Worm (Caenorhabditis elegans) whole organism, young adult: ENCODE measurements around the gene Y38E10A.24.
A peak's percentile ranks its signal among the peaks of the same experiment; 100 is the strongest.

ENCODE experiments used
- C06A6.2 ChIP-seq: fragments of 200-800 bp; sonication (Bioruptor generic); conservative IDR thresholded peaks from 2 replicates; pipeline ENCODE4 v1.3.6; 2022; ENCODE audit warnings: missing genetic modification characterization, missing compliant biosample characterization
- C17E4.6 ChIP-seq: fragments of 200-800 bp; sonication (Bioruptor generic); IDR thresholded peaks from 2 replicates; pipeline ENCODE4 v1.3.6; 2022; ENCODE audit warnings: missing genetic modification reagents, missing genetic modification characterization, missing compliant biosample characterization
- D2030.7 ChIP-seq: fragments of 200-800 bp; sonication (Bioruptor generic); IDR thresholded peaks from 2 replicates; pipeline ENCODE4 v1.3.6; 2022; ENCODE audit warnings: missing genetic modification reagents, missing genetic modification characterization, missing compliant biosample characterization
- F22D6.2 ChIP-seq: sonication (generic microtip); optimal IDR thresholded peaks from 2 replicates; lab custom pipeline; 2016; ENCODE audit warnings: mild to moderate bottlenecking, missing genetic modification characterization, missing compliant biosample characterization
- F33H1.4 ChIP-seq: fragments of 200-800 bp; sonication (Bioruptor generic); IDR thresholded peaks from 2 replicates; pipeline ENCODE4 v1.3.6; 2022; ENCODE audit warnings: missing genetic modification reagents, missing genetic modification characterization, missing compliant biosample characterization
- F39B2.1 ChIP-seq: fragments of 200-800 bp; sonication (Bioruptor generic); IDR thresholded peaks from 2 replicates; pipeline ENCODE4 v1.3.6; 2022; ENCODE audit warnings: missing genetic modification reagents, missing genetic modification characterization, missing compliant biosample characterization
- F57A8.1 ChIP-seq: fragments of 200-800 bp; sonication (Bioruptor generic); optimal IDR thresholded peaks from 2 replicates; lab custom pipeline; 2018; ENCODE audit warnings: mild to moderate bottlenecking, missing genetic modification characterization, moderate library complexity, missing compliant biosample characterization
- F57C9.4 ChIP-seq: sonication (generic microtip); optimal IDR thresholded peaks from 2 replicates; lab custom pipeline; 2017; ENCODE audit warnings: mild to moderate bottlenecking, missing genetic modification characterization, missing compliant biosample characterization
- K11D2.4 ChIP-seq: fragments of 200-800 bp; sonication (Bioruptor generic); IDR thresholded peaks from 2 replicates; pipeline ENCODE4 v1.3.6; 2022; ENCODE audit warnings: missing genetic modification reagents, missing genetic modification characterization, missing compliant biosample characterization
- K12H6.12 ChIP-seq: fragments of 200-800 bp; sonication (Bioruptor generic); optimal IDR thresholded peaks from 2 replicates; lab custom pipeline; 2018; ENCODE audit warnings: mild to moderate bottlenecking, missing genetic modification characterization, missing compliant biosample characterization
- T07F8.4 ChIP-seq: sonication (generic microtip); optimal IDR thresholded peaks from 2 replicates; lab custom pipeline; 2016; ENCODE audit warnings: mild to moderate bottlenecking, missing genetic modification characterization, moderate library complexity, missing compliant biosample characterization
- T26A5.8 ChIP-seq: sonication (generic microtip); optimal IDR thresholded peaks from 2 replicates; lab custom pipeline; 2016; ENCODE audit warnings: missing genetic modification characterization, missing compliant biosample characterization
- Y79H2A.3 ChIP-seq: fragments of 200-800 bp; sonication (Bioruptor generic); conservative IDR thresholded peaks from 2 replicates; pipeline ENCODE4 v1.3.6; 2022; ENCODE audit warnings: missing genetic modification reagents, missing genetic modification characterization, missing compliant biosample characterization
- athp-1 ChIP-seq: sonication (generic microtip); optimal IDR thresholded peaks from 2 replicates; lab custom pipeline; 2017; ENCODE audit warnings: mild to moderate bottlenecking, missing genetic modification characterization, missing compliant biosample characterization
- ccch-3 ChIP-seq: fragments of 200-800 bp; sonication (Bioruptor generic); optimal IDR thresholded peaks from 2 replicates; lab custom pipeline; 2018; ENCODE audit warnings: mild to moderate bottlenecking, missing genetic modification characterization, missing compliant biosample characterization
- cebp-1 ChIP-seq, 2 experiments: fragments of 200-800 bp in 1 of 2; sonication (Bioruptor generic) in 1 of 2; sonication (generic microtip) in 1 of 2; IDR thresholded peaks in 1 of 2; optimal IDR thresholded peaks in 1 of 2; 2 replicates each; pipeline versions ENCODE4 v1.3.6 to Lab custom; 2017 to 2022; ENCODE audit warnings: missing compliant biosample characterization in 2 of 2, missing genetic modification characterization in 2 of 2, mild to moderate bottlenecking in 1 of 2, missing genetic modification reagents in 1 of 2, moderate library complexity in 1 of 2
- ceh-40 ChIP-seq: fragments of 200-800 bp; sonication (Bioruptor generic); IDR thresholded peaks from 2 replicates; pipeline ENCODE4 v1.3.6; 2022; ENCODE audit warnings: missing genetic modification characterization, missing compliant biosample characterization
- ceh-58 ChIP-seq: fragments of 200-800 bp; sonication (Bioruptor generic); IDR thresholded peaks from 2 replicates; pipeline ENCODE4 v1.3.6; 2022; ENCODE audit warnings: missing genetic modification characterization, missing compliant biosample characterization
- dox-1 ChIP-seq: fragments of 200-800 bp; sonication (Bioruptor generic); IDR thresholded peaks from 2 replicates; pipeline ENCODE4 v1.3.6; 2022; ENCODE audit warnings: missing genetic modification reagents, missing genetic modification characterization, missing compliant biosample characterization
- egl-18 ChIP-seq: fragments of 200-800 bp; sonication (Bioruptor generic); IDR thresholded peaks from 2 replicates; pipeline ENCODE4 v1.3.6; 2022; ENCODE audit warnings: missing genetic modification reagents, missing genetic modification characterization, missing compliant biosample characterization
- fkh-3 ChIP-seq: sonication (generic microtip); optimal IDR thresholded peaks from 2 replicates; lab custom pipeline; 2016; ENCODE audit warnings: mild to moderate bottlenecking, missing genetic modification characterization, missing compliant biosample characterization
- gei-17 ChIP-seq: fragments of 200-800 bp; sonication (Bioruptor generic); optimal IDR thresholded peaks from 2 replicates; lab custom pipeline; 2018; ENCODE audit warnings: mild to moderate bottlenecking, missing genetic modification characterization, missing compliant biosample characterization
- hmg-1.2 ChIP-seq: fragments of 200-800 bp; sonication (Bioruptor generic); IDR thresholded peaks from 2 replicates; pipeline ENCODE4 v1.3.6; 2022; ENCODE audit warnings: missing genetic modification reagents, missing genetic modification characterization, missing compliant biosample characterization
- madf-3 ChIP-seq: fragments of 200-800 bp; sonication (Bioruptor generic); IDR thresholded peaks from 2 replicates; pipeline ENCODE4 v1.3.6; 2022; ENCODE audit warnings: missing genetic modification reagents, missing genetic modification characterization, missing compliant biosample characterization
- madf-8 ChIP-seq: fragments of 200-800 bp; sonication (Bioruptor generic); conservative IDR thresholded peaks from 2 replicates; pipeline ENCODE4 v1.3.6; 2022; ENCODE audit warnings: missing genetic modification reagents, missing genetic modification characterization, missing compliant biosample characterization
- mel-28 ChIP-seq: sonication (generic microtip); optimal IDR thresholded peaks from 2 replicates; lab custom pipeline; 2016; ENCODE audit warnings: borderline replicate concordance, mild to moderate bottlenecking, missing genetic modification characterization, missing compliant biosample characterization
- mxl-1 ChIP-seq: sonication (generic microtip); optimal IDR thresholded peaks from 2 replicates; lab custom pipeline; 2016; ENCODE audit warnings: missing genetic modification characterization, missing compliant biosample characterization
- nhr-179 ChIP-seq: sonication (generic microtip); optimal IDR thresholded peaks from 2 replicates; lab custom pipeline; 2016; ENCODE audit warnings: mild to moderate bottlenecking, missing genetic modification characterization, missing compliant biosample characterization
- pbrm-1 ChIP-seq: fragments of 200-800 bp; sonication (Bioruptor generic); IDR thresholded peaks from 2 replicates; pipeline ENCODE4 v1.3.6; 2022; ENCODE audit warnings: missing genetic modification reagents, missing genetic modification characterization, missing compliant biosample characterization
- repo-1 ChIP-seq: sonication (generic microtip); optimal IDR thresholded peaks from 2 replicates; lab custom pipeline; 2017; ENCODE audit warnings: mild to moderate bottlenecking, missing genetic modification characterization, missing compliant biosample characterization
- tlf-1 ChIP-seq: fragments of 200-800 bp; sonication (Bioruptor generic); optimal IDR thresholded peaks from 2 replicates; lab custom pipeline; 2018; ENCODE audit warnings: mild to moderate bottlenecking, missing genetic modification characterization, missing compliant biosample characterization
- unc-62 ChIP-seq: fragments of 150-350 bp; optimal IDR thresholded peaks from 2 replicates; lab custom pipeline; 2014; ENCODE audit warnings: missing biosample characterization, missing genetic modification reagents, missing genetic modification characterization
- xnd-1 ChIP-seq: sonication (generic microtip); optimal IDR thresholded peaks from 2 replicates; lab custom pipeline; 2016; ENCODE audit warnings: missing genotype, missing genetic modification reagents, missing genetic modification characterization, missing compliant biosample characterization
- zfh-2 ChIP-seq: fragments of 200-800 bp; sonication (Bioruptor generic); conservative IDR thresholded peaks from 2 replicates; pipeline ENCODE4 v1.3.6; 2022; ENCODE audit warnings: missing genetic modification reagents, missing genetic modification characterization, missing compliant biosample characterization
- ztf-18 ChIP-seq: sonication (generic microtip); optimal IDR thresholded peaks from 2 replicates; lab custom pipeline; 2016; ENCODE audit warnings: missing genotype, mild to moderate bottlenecking, missing genetic modification characterization, missing compliant biosample characterization
- ztf-25 ChIP-seq: fragments of 200-800 bp; sonication (Bioruptor generic); IDR thresholded peaks from 2 replicates; pipeline ENCODE4 v1.3.6; 2022; ENCODE audit warnings: missing genetic modification reagents, missing genetic modification characterization, missing compliant biosample characterization
- ztf-28 ChIP-seq: fragments of 200-800 bp; sonication (Bioruptor generic); IDR thresholded peaks from 2 replicates; pipeline ENCODE4 v1.3.6; 2022; ENCODE audit warnings: missing genetic modification reagents, missing genetic modification characterization, missing compliant biosample characterization
- ztf-3 ChIP-seq: fragments of 200-800 bp; sonication (Bioruptor generic); optimal IDR thresholded peaks from 2 replicates; lab custom pipeline; 2018; ENCODE audit warnings: mild to moderate bottlenecking, missing genetic modification characterization, missing compliant biosample characterization

The Y38E10A.24 gene

DNA sequence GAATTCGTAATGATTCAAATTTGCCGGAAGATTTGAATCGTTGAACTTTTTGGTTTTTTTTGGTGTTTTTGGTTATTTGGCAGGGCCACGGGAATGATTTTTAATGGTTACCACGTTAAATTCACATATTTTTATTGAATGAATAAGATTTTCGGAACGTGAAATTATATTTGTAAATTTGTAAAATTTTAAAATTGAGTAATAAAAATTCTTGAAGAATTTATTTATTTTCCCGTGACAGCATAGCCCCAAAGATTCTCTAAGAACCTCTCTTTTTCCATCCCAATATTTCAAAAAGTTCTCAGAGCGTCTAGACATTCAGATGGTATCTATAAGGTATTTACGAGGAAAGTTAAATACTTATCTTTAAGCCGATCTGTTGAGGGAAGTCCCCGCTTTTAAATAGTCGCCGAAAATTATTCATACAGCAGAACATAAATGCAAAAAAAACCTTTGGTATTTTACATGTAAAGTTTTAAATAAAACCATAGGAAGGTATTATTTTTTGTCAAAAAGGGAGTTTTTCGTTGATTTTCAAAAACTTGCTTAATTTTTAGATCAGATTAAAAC is 44.0 kb upstream of the Y38E10A.24 start, which contains the start of gene Y38E10A.17:
Gene Y38E10A.17, minus strand, starts transcription at position 51 of the 570 bp plus-strand sequence.
- no peak for TF ChIP-seq ztf-25
- no peak for TF ChIP-seq F57C9.4
- TF ChIP-seq pbrm-1 (GFP tag; lab: Robert Waterston, UW) = no peak

- no peak for TF ChIP-seq K11D2.4 (GFP tag; lab: Robert Waterston, UW)
- no peak for TF ChIP-seq T07F8.4 (tag; lab: Kevin White, UChicago)
- no peak for TF ChIP-seq madf-8 (GFP tag; lab: Robert Waterston, UW)
- TF ChIP-seq xnd-1 (tag; lab: Kevin White, UChicago) = no peak
- no peak for TF ChIP-seq mxl-1 (tag; lab: Kevin White, UChicago)
- TF ChIP-seq unc-62 (GFP tag; lab: Kevin White, UChicago) = no peak
- no peak for TF ChIP-seq ztf-18 (tag; lab: Kevin White, UChicago)
- no peak for TF ChIP-seq hmg-1.2 (GFP tag; lab: Robert Waterston, UW)
- TF ChIP-seq madf-3 (GFP tag; lab: Robert Waterston, UW) = no peak
- no peak for TF ChIP-seq zfh-2 (GFP tag; lab: Robert Waterston, UW)
- TF ChIP-seq tlf-1 (GFP tag; lab: Kevin White, UChicago) = no peak
- no peak for TF ChIP-seq fkh-3 (tag; lab: Kevin White, UChicago)
- TF ChIP-seq F22D6.2 = no peak
Observed at ce11 chrII:12636602-12637001, 42.2 kb upstream of the Y38E10A.24 start, which contains the start of gene nhr-234. Gene nhr-234, plus strand, starts transcription at chrII:12636678.

DNA sequence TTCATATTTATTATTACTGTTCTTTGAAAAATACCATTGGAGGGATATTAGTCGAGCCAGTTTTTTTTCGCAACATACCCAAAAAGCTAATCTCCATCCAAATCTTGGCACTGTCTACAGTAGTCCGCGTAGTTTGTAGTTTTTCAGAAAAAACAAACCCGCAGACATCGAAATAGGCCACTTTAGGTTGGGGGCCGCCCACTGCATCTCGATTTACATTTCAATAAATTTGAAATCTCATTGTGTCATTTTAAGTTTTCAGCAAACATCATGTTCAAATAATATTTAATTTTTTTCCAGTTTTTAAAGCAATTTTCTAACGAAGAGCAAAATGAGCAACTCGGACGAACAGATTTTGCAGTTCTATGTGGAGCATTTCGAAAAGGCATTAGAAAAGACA is 38.5 kb upstream of the Y38E10A.24 start, which contains the start of gene nhr-235:
Gene nhr-235, plus strand, starts transcription at position 301 of the 400 bp plus-strand sequence.
- TF ChIP-seq ceh-58 (GFP tag; lab: Robert Waterston, UW) (no peak), gei-17 (GFP tag; lab: Kevin White, UChicago) (no peak), Y79H2A.3 (GFP tag; lab: Robert Waterston, UW) (no peak)
- TF ChIP-seq, all 124 proteins: peak for 0

- TF ChIP-seq F33H1.4 = peak; percentile 28; the same call in 1 of the 2 replicates
Observed at ce11 chrII:12651208-12651607, 27.6 kb upstream of the Y38E10A.24 start.

DNA sequence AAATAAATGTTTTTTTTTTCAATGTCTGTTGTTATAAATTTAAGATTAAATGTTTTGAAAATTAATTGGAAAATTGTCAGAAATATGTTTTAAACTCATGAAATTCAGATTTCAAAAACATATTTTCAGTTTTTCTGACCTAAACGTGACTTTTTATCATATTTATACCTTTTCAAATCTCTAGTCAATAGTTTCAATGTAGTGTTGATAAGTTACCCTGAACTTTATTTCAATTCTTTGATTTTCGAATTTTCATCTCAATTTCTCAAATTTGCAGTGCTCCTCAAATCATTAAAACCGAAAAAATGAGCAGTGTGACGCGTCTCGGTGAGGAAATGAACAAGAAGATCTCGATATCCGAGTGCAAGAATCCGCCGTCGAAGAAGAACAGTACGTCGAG is 24.4 kb upstream of the Y38E10A.24 start, which contains the start of gene rgs-4:
Gene rgs-4, plus strand, starts transcription at position 301 of the 400 bp plus-strand sequence.
- no peak for TF ChIP-seq repo-1

- TF ChIP-seq C17E4.6 (no peak), K12H6.12 (tag; lab: Kevin White, UChicago) (no peak), D2030.7 (no peak), nhr-179 (tag; lab: Kevin White, UChicago) (no peak), unc-62 (GFP tag; lab: Kevin White, UChicago) (no peak), ztf-3 (no peak), dox-1 (GFP tag; lab: Robert Waterston, UW) (no peak), cebp-1 (GFP tag; IDR thresholded peaks at IDR 0.05; lab: Robert Waterston, UW) (no peak), cebp-1 (tag; optimal IDR thresholded peaks at IDR 0.05; lab: Kevin White, UChicago) (no peak), F39B2.1 (GFP tag; lab: Robert Waterston, UW) (no peak), mel-28 (tag; lab: Kevin White, UChicago) (no peak), T26A5.8 (tag; lab: Kevin White, UChicago) (no peak), ceh-40 (GFP tag; lab: Robert Waterston, UW) (no peak), athp-1 (tag; lab: Kevin White, UChicago) (no peak), egl-18 (no peak), ztf-28 (no peak), C06A6.2 (GFP tag; lab: Robert Waterston, UW) (no peak), F57A8.1 (GFP tag; lab: Kevin White, UChicago) (no peak), ztf-18 (tag; lab: Kevin White, UChicago) (no peak), ccch-3 (GFP tag; lab: Kevin White, UChicago) (no peak)
Observed at ce11 chrII:12655816-12656215, 23.0 kb upstream of the Y38E10A.24 start.
